Fruit fly (Drosophila melanogaster) whole organism, embryonic: ENCODE measurements around the gene Scr.

Source experiments
- Asciz ChIP-seq: fragments of 200-800 bp; sonication (Bioruptor generic); optimal IDR thresholded peaks from 2 replicates; lab custom pipeline; 2017; ENCODE audit warnings: missing biosample characterization, mild to moderate bottlenecking, missing genetic modification characterization, missing genetic modification reagents
- CG10209 ChIP-seq: fragments of 200-800 bp; sonication (Bioruptor generic); optimal IDR thresholded peaks from 3 replicates; lab custom pipeline; 2017; ENCODE audit warnings: missing biosample characterization, mild to moderate bottlenecking, missing genetic modification characterization, missing genetic modification reagents
- CG1024 ChIP-seq: fragments of 200-800 bp; sonication (Bioruptor generic); IDR thresholded peaks from 2 replicates; pipeline ENCODE4 v1.3.6; 2022; ENCODE audit warnings: missing biosample characterization, missing genetic modification characterization
- CG11398 ChIP-seq: fragments of 200-800 bp; sonication (Bioruptor generic); optimal IDR thresholded peaks from 2 replicates; lab custom pipeline; 2016; ENCODE audit warnings: missing biosample characterization, missing genetic modification characterization
- CG11695 ChIP-seq: fragments of 200-800 bp; sonication (Bioruptor generic); IDR thresholded peaks from 3 replicates; pipeline ENCODE4 v1.3.6; 2022; ENCODE audit warnings: missing biosample characterization, missing genetic modification characterization
- CG12155 ChIP-seq: fragments of 200-800 bp; sonication (Bioruptor generic); optimal IDR thresholded peaks from 3 replicates; lab custom pipeline; 2016; ENCODE audit warnings: missing biosample characterization, missing genetic modification characterization
- CG13424 ChIP-seq: fragments of 200-800 bp; sonication (Bioruptor generic); optimal IDR thresholded peaks from 2 replicates; lab custom pipeline; 2019; ENCODE audit warnings: missing biosample characterization, mild to moderate bottlenecking, missing genetic modification characterization, moderate library complexity
- CG13775 ChIP-seq: fragments of 200-800 bp; sonication (Bioruptor generic); optimal IDR thresholded peaks from 3 replicates; lab custom pipeline; 2017; ENCODE audit warnings: missing biosample characterization, mild to moderate bottlenecking, missing genetic modification characterization
- CG14965 ChIP-seq: fragments of 200-800 bp; sonication (Bioruptor generic); optimal IDR thresholded peaks from 2 replicates; lab custom pipeline; 2016; ENCODE audit warnings: missing biosample characterization, missing genetic modification characterization, borderline replicate concordance
- CG15696 ChIP-seq: fragments of 200-800 bp; sonication (Bioruptor generic); optimal IDR thresholded peaks from 2 replicates; lab custom pipeline; 2019; ENCODE audit warnings: missing biosample characterization, mild to moderate bottlenecking, missing genetic modification characterization, moderate library complexity
- CG1603 ChIP-seq: fragments of 200-800 bp; sonication (Bioruptor generic); optimal IDR thresholded peaks from 2 replicates; lab custom pipeline; 2019; ENCODE audit warnings: missing biosample characterization, mild to moderate bottlenecking, missing genetic modification characterization, moderate library complexity
- CG3847 ChIP-seq: fragments of 200-800 bp; sonication (Bioruptor generic); IDR thresholded peaks from 2 replicates; pipeline ENCODE4 v1.3.6; 2022; ENCODE audit warnings: missing biosample characterization, missing genetic modification characterization
- CG4820 ChIP-seq: fragments of 200-800 bp; sonication (Bioruptor generic); optimal IDR thresholded peaks from 3 replicates; lab custom pipeline; 2016; ENCODE audit warnings: missing biosample characterization, missing genetic modification characterization
- CG6791 ChIP-seq: fragments of 200-800 bp; sonication (Bioruptor generic); IDR thresholded peaks from 3 replicates; pipeline ENCODE4 v1.3.6; 2022; ENCODE audit warnings: missing biosample characterization, missing genetic modification characterization; ENCODE audit not compliant: partially characterized antibody
- CG8089 ChIP-seq: fragments of 200-800 bp; sonication (Bioruptor generic); optimal IDR thresholded peaks from 3 replicates; lab custom pipeline; 2016; ENCODE audit warnings: missing biosample characterization, missing genetic modification characterization
- CG8281 ChIP-seq: fragments of 200-800 bp; sonication (Bioruptor generic); optimal IDR thresholded peaks from 2 replicates; lab custom pipeline; 2018; ENCODE audit warnings: missing biosample characterization, mild to moderate bottlenecking, missing genetic modification characterization, moderate library complexity
- CG8359 ChIP-seq: fragments of 200-800 bp; sonication (Bioruptor generic); optimal IDR thresholded peaks from 2 replicates; lab custom pipeline; 2017; ENCODE audit warnings: missing biosample characterization, mild to moderate bottlenecking, missing genetic modification characterization, borderline replicate concordance
- CG8388 ChIP-seq: fragments of 200-800 bp; sonication (Bioruptor generic); optimal IDR thresholded peaks from 2 replicates; lab custom pipeline; 2019; ENCODE audit warnings: missing biosample characterization, mild to moderate bottlenecking, missing genetic modification characterization, moderate library complexity
- CG8765 ChIP-seq: fragments of 200-800 bp; sonication (Bioruptor generic); IDR thresholded peaks from 2 replicates; pipeline ENCODE4 v1.3.6; 2022; ENCODE audit warnings: missing biosample characterization, missing genetic modification characterization
- CG8924 ChIP-seq: fragments of 200-800 bp; optimal IDR thresholded peaks from 3 replicates; lab custom pipeline; 2019; ENCODE audit warnings: missing biosample characterization, mild to moderate bottlenecking, missing genetic modification characterization, moderate library complexity
- CG9817 ChIP-seq: fragments of 200-800 bp; sonication (Bioruptor generic); optimal IDR thresholded peaks from 2 replicates; lab custom pipeline; 2018; ENCODE audit warnings: missing biosample characterization, mild to moderate bottlenecking, missing genetic modification characterization, moderate library complexity
- CHES-1-like ChIP-seq: fragments of 200-800 bp; sonication (Bioruptor generic); optimal IDR thresholded peaks from 2 replicates; lab custom pipeline; 2016; ENCODE audit warnings: missing biosample characterization, missing genetic modification characterization
- Fer3 ChIP-seq: fragments of 200-800 bp; sonication (Bioruptor generic); optimal IDR thresholded peaks from 2 replicates; lab custom pipeline; 2018; ENCODE audit warnings: missing biosample characterization, mild to moderate bottlenecking, missing genetic modification characterization, moderate library complexity
- H2.0 ChIP-seq: fragments of 200-800 bp; sonication (Bioruptor generic); IDR thresholded peaks from 2 replicates; pipeline ENCODE4 v1.3.6; 2022; ENCODE audit warnings: missing biosample characterization, missing genetic modification characterization
- HLH3B ChIP-seq: fragments of 200-800 bp; sonication (Bioruptor generic); IDR thresholded peaks from 2 replicates; pipeline ENCODE4 v1.3.6; 2022; ENCODE audit warnings: missing biosample characterization, missing genetic modification characterization
- Lhr ChIP-seq: fragments of 200-800 bp; sonication (Bioruptor generic); optimal IDR thresholded peaks from 3 replicates; lab custom pipeline; 2017; ENCODE audit warnings: mild to moderate bottlenecking, missing biosample characterization, missing genetic modification reagents, missing genetic modification characterization
- Lpt ChIP-seq: fragments of >200 bp; optimal IDR thresholded peaks from 2 replicates; lab custom pipeline; 2018; ENCODE audit warnings: missing biosample characterization, missing genetic modification characterization
- Rfx ChIP-seq: fragments of 200-800 bp; sonication (Bioruptor generic); IDR thresholded peaks from 2 replicates; pipeline ENCODE4 v1.3.6; 2022; ENCODE audit warnings: missing biosample characterization, missing genetic modification characterization
- Usf ChIP-seq: fragments of 200-800 bp; sonication (Bioruptor generic); optimal IDR thresholded peaks from 2 replicates; lab custom pipeline; 2017; ENCODE audit warnings: missing genotype, missing biosample characterization, missing genetic modification characterization
- ap ChIP-seq: fragments of 200-800 bp; sonication (Bioruptor generic); IDR thresholded peaks from 2 replicates; pipeline ENCODE4 v1.3.6; 2022; ENCODE audit warnings: missing biosample characterization, missing genetic modification characterization
- bsh ChIP-seq, 2 experiments: fragments of 200-800 bp; sonication (Bioruptor generic); optimal IDR thresholded peaks; 2 replicates each; lab custom pipeline; 2017 to 2018; ENCODE audit warnings: mild to moderate bottlenecking in 2 of 2, missing biosample characterization in 2 of 2, missing genetic modification characterization in 2 of 2, moderate library complexity in 1 of 2
- cwo ChIP-seq: fragments of 200-800 bp; sonication (Bioruptor generic); optimal IDR thresholded peaks from 3 replicates; lab custom pipeline; 2017; ENCODE audit warnings: missing biosample characterization, missing genetic modification characterization, mild to moderate bottlenecking, moderate library complexity, missing genetic modification reagents
- ewg ChIP-seq: fragments of 200-800 bp; sonication (Bioruptor generic); optimal IDR thresholded peaks from 3 replicates; lab custom pipeline; 2017; ENCODE audit warnings: mild to moderate bottlenecking, missing biosample characterization, missing genetic modification reagents, missing genetic modification characterization
- fd64A ChIP-seq: fragments of 200-800 bp; sonication (Bioruptor generic); optimal IDR thresholded peaks from 3 replicates; lab custom pipeline; 2018; ENCODE audit warnings: missing biosample characterization, mild to moderate bottlenecking, missing genetic modification characterization
- hkb ChIP-seq, 2 experiments: fragments of 200-800 bp in 1 of 2; fragments of >200 bp in 1 of 2; sonication (Bioruptor generic) in 1 of 2; IDR thresholded peaks in 1 of 2; optimal IDR thresholded peaks in 1 of 2; 2 replicates each; pipeline versions ENCODE4 v1.3.6 to Lab custom; 2017 to 2022; ENCODE audit warnings: missing biosample characterization in 1 of 2, missing genetic modification characterization in 1 of 2
- kni ChIP-seq: fragments of 200-800 bp; sonication (Bioruptor generic); optimal IDR thresholded peaks from 3 replicates; lab custom pipeline; 2017; ENCODE audit warnings: mild to moderate bottlenecking, missing biosample characterization, missing genetic modification reagents, missing genetic modification characterization
- nerfin-1 ChIP-seq: fragments of 200-800 bp; sonication (Bioruptor generic); optimal IDR thresholded peaks from 3 replicates; lab custom pipeline; 2019; ENCODE audit warnings: missing biosample characterization, mild to moderate bottlenecking, missing genetic modification characterization, moderate library complexity
- nmo ChIP-seq: fragments of 200-800 bp; sonication (Bioruptor generic); optimal IDR thresholded peaks from 2 replicates; lab custom pipeline; 2018; ENCODE audit warnings: missing biosample characterization, mild to moderate bottlenecking, missing genetic modification characterization, moderate library complexity
- org-1 ChIP-seq: fragments of 200-800 bp; sonication (Bioruptor generic); optimal IDR thresholded peaks from 2 replicates; lab custom pipeline; 2017; ENCODE audit warnings: missing biosample characterization, missing genetic modification characterization
- pros ChIP-seq: fragments of 200-800 bp; sonication (Bioruptor generic); optimal IDR thresholded peaks from 3 replicates; lab custom pipeline; 2019; ENCODE audit warnings: missing biosample characterization, mild to moderate bottlenecking, missing genetic modification characterization, moderate library complexity
- row ChIP-seq: fragments of 200-800 bp; sonication (Bioruptor generic); IDR thresholded peaks from 3 replicates; pipeline ENCODE4 v1.3.6; 2022; ENCODE audit warnings: missing biosample characterization, missing genetic modification characterization
- sc ChIP-seq, 3 experiments: fragments of >200 bp in 2 of 3; fragments of 200-800 bp in 1 of 3; sonication (Bioruptor generic) in 1 of 3; optimal IDR thresholded peaks; 2 replicates in 2 of 3; 3 replicates in 1 of 3; lab custom pipeline; 2017; ENCODE audit warnings: mild to moderate bottlenecking in 1 of 3, missing biosample characterization in 1 of 3, missing genetic modification characterization in 1 of 3, missing genetic modification reagents in 1 of 3
- seq ChIP-seq: fragments of 200-800 bp; sonication (Bioruptor generic); IDR thresholded peaks from 2 replicates; pipeline ENCODE4 v1.3.6; 2022; ENCODE audit warnings: missing biosample characterization, missing genetic modification characterization
- sisA ChIP-seq: fragments of 200-800 bp; sonication (Bioruptor generic); IDR thresholded peaks from 2 replicates; pipeline ENCODE4 v1.3.6; 2022; ENCODE audit warnings: missing biosample characterization, missing genetic modification characterization
- slou ChIP-seq: fragments of 200-800 bp; sonication (Bioruptor generic); optimal IDR thresholded peaks from 3 replicates; lab custom pipeline; 2016; ENCODE audit warnings: missing biosample characterization, missing genetic modification characterization
- stwl ChIP-seq: fragments of 200-800 bp; sonication (Bioruptor generic); optimal IDR thresholded peaks from 3 replicates; lab custom pipeline; 2018; ENCODE audit warnings: missing biosample characterization, mild to moderate bottlenecking, missing genetic modification characterization, moderate library complexity
- usp ChIP-seq: fragments of >200 bp; optimal IDR thresholded peaks from 2 replicates; lab custom pipeline; 2017; ENCODE audit warnings: missing biosample characterization, missing genetic modification characterization

Scr gene

dm6 chr3R:6881264-6882014, 31.7 kb upstream of the Scr start (continued):
- TF ChIP-seq ap (GFP tag; lab: Robert Waterston, UW) (0 out of 2 replicates have a peak, but pooled peaks have one; percentile 41), row (GFP tag; lab: Robert Waterston, UW) (peak; percentile 84), CHES-1-like (peak; percentile 57), ewg (GFP tag; lab: Kevin White, UChicago) (peak; percentile 63), hkb (optimal IDR thresholded peaks at IDR 0.05; lab: Kevin White, UChicago) (peak; percentile 96), hkb (GFP tag; IDR thresholded peaks at IDR 0.05; lab: Robert Waterston, UW) (peak; percentile 74; the same call in 1 of the 2 replicates), cwo (GFP tag; lab: Kevin White, UChicago) (peak; percentile 8), CG12155 (peak; percentile 49), CG9817 (peak; percentile 24), CG11695 (GFP tag; lab: Robert Waterston, UW) (no peak), CG11398 (peak; percentile 49), kni (GFP tag; lab: Kevin White, UChicago) (peak; percentile 26), slou (GFP tag; lab: Kevin White, UChicago) (no peak), Fer3 (tag; lab: Kevin White, UChicago) (peak; percentile 30), Usf (GFP tag; lab: Kevin White, UChicago) (peak; percentile 35), Asciz (GFP tag; lab: Kevin White, UChicago) (peak; percentile 33), CG14965 (GFP tag; lab: Kevin White, UChicago) (no peak), CG13424 (tag; lab: Kevin White, UChicago) (peak; percentile 74), CG4820 (GFP tag; lab: Kevin White, UChicago) (peak; percentile 67), CG1024 (no peak), Lpt (GFP tag; lab: Kevin White, UChicago) (no peak), sc (optimal IDR thresholded peaks at IDR 0.05; lab: Kevin White, UChicago) (no peak), sc (GFP tag; optimal IDR thresholded peaks at IDR 0.05; lab: Kevin White, UChicago) (peak; percentile 62), fd64A (peak; percentile 9), HLH3B (GFP tag; lab: Robert Waterston, UW) (peak; percentile 68; the same call in 1 of the 2 replicates), CG8388 (GFP tag; lab: Kevin White, UChicago) (peak; percentile 75), CG15696 (peak; percentile 87), CG8765 (GFP tag; lab: Robert Waterston, UW) (peak; percentile 39; the same call in 1 of the 2 replicates), sisA (GFP tag; lab: Robert Waterston, UW) (peak; percentile 38; the same call in 1 of the 2 replicates), CG10209 (GFP tag; lab: Kevin White, UChicago) (peak; percentile 71), CG1603 (tag; lab: Kevin White, UChicago) (peak; percentile 84), seq (GFP tag; lab: Robert Waterston, UW) (peak; percentile 67), Rfx (GFP tag; lab: Robert Waterston, UW) (no peak), CG8359 (peak; percentile 32), H2.0 (GFP tag; lab: Robert Waterston, UW) (peak; percentile 34), nmo (GFP tag; lab: Kevin White, UChicago) (peak; percentile 82), usp (no peak), CG13775 (GFP tag; lab: Kevin White, UChicago) (peak; percentile 70), bsh (GFP tag; optimal IDR thresholded peaks at IDR 0.05; lab: Kevin White, UChicago) (peak in 1 of 2 experiments; percentile 89), org-1 (peak; percentile 51), CG6791 (GFP tag; lab: Robert Waterston, UW) (no peak), pros (peak; percentile 60), CG3847 (no peak), stwl (tag; lab: Kevin White, UChicago) (no peak), CG8281 (peak; percentile 20), CG8089 (GFP tag; lab: Kevin White, UChicago) (peak; percentile 68), nerfin-1 (peak; percentile 68), CG8924 (peak; percentile 81), Lhr (peak; percentile 46)
